Fruit fly (Drosophila melanogaster) whole organism: Measurements from ENCODE around the gene betaTub65B.

Source experiments
- CG8478 ChIP-seq: fragments of >200 bp; optimal IDR thresholded peaks from 2 replicates; lab custom pipeline; 2018; ENCODE audit warnings: inconsistent platforms
- Dll ChIP-seq: fragments of >200 bp; optimal IDR thresholded peaks from 2 replicates; lab custom pipeline; 2017
- psq ChIP-seq: fragments of >200 bp; optimal IDR thresholded peaks from 2 replicates; lab custom pipeline; 2017
- usp ChIP-seq: fragments of >200 bp; optimal IDR thresholded peaks from 2 replicates; lab custom pipeline; 2017; ENCODE audit warnings: missing biosample characterization, missing genetic modification characterization, mixed read lengths

dm6 chr3L:6512284-6512683 lies 18.2 kb upstream of the betaTub65B start:
- TF ChIP-seq Dll (lab: Kevin White, UChicago) (no peak), psq (lab: Kevin White, UChicago) (no peak), CG8478 (lab: Kevin White, UChicago) (no peak), usp (GFP tag; lab: Kevin White, UChicago) (no peak)
